Fruit fly (Drosophila melanogaster): ENCODE results near the gene CG6299.

dm6 chrX:15501706-15502267 lies 39.3 kb downstream of the CG6299 start:
- no peak for TF ChIP-seq CG8478 (optimal IDR thresholded peaks at IDR 0.05)
- no peak for TF ChIP-seq CTCF (optimal IDR thresholded peaks at IDR 0.05)
